Worm (Caenorhabditis elegans) whole organism, late embryonic: ENCODE data around the gene T04F8.8.
A peak's percentile ranks its signal among the peaks of the same experiment; 100 is the strongest.

Experiments
- K02D7.2 ChIP-seq: sonication (generic microtip); optimal IDR thresholded peaks from 2 replicates; lab custom pipeline; 2017; ENCODE audit warnings: mild to moderate bottlenecking, missing genetic modification characterization, missing compliant biosample characterization
- T23F11.4 ChIP-seq: fragments of 200-800 bp; sonication (Bioruptor generic); optimal IDR thresholded peaks from 2 replicates; lab custom pipeline; 2018; ENCODE audit warnings: mild to moderate bottlenecking, missing genetic modification characterization, missing compliant biosample characterization
- Y22D7AL.16 ChIP-seq: sonication (generic microtip); optimal IDR thresholded peaks from 2 replicates; lab custom pipeline; 2016; ENCODE audit warnings: missing genetic modification characterization, missing compliant biosample characterization
- ahr-1 ChIP-seq: sonication (generic microtip); optimal IDR thresholded peaks from 2 replicates; lab custom pipeline; 2016; ENCODE audit warnings: missing genetic modification characterization, missing compliant biosample characterization
- ama-1 ChIP-seq: fragments of 150-350 bp; optimal IDR thresholded peaks from 2 replicates; lab custom pipeline; 2014
- ceh-18 ChIP-seq: sonication (generic microtip); optimal IDR thresholded peaks from 2 replicates; lab custom pipeline; 2016; ENCODE audit warnings: missing genetic modification characterization, missing compliant biosample characterization
- ceh-19 ChIP-seq: fragments of 200-800 bp; sonication (Bioruptor generic); optimal IDR thresholded peaks from 2 replicates; lab custom pipeline; 2018; ENCODE audit warnings: mild to moderate bottlenecking, missing genetic modification characterization, missing compliant biosample characterization
- ceh-2 ChIP-seq: sonication (generic microtip); optimal IDR thresholded peaks from 2 replicates; lab custom pipeline; 2016; ENCODE audit warnings: missing genotype, missing genetic modification characterization, missing compliant biosample characterization
- ceh-22 ChIP-seq: sonication (generic microtip); optimal IDR thresholded peaks from 2 replicates; lab custom pipeline; 2017; ENCODE audit warnings: missing biosample characterization, missing genetic modification characterization
- ceh-30 ChIP-seq: fragments of 150-350 bp; optimal IDR thresholded peaks from 2 replicates; lab custom pipeline; 2014; ENCODE audit warnings: missing biosample characterization, missing genetic modification characterization
- ceh-31 ChIP-seq: sonication (generic microtip); optimal IDR thresholded peaks from 2 replicates; lab custom pipeline; 2016; ENCODE audit warnings: missing genetic modification characterization, missing compliant biosample characterization
- ceh-45 ChIP-seq: fragments of 200-800 bp; sonication (Bioruptor generic); IDR thresholded peaks from 2 replicates; pipeline ENCODE4 v1.3.6; 2022; ENCODE audit warnings: missing genetic modification reagents, missing genetic modification characterization, missing compliant biosample characterization
- ceh-6 ChIP-seq: fragments of 200-800 bp; sonication (Bioruptor generic); optimal IDR thresholded peaks from 2 replicates; lab custom pipeline; 2018; ENCODE audit warnings: mild to moderate bottlenecking, missing genetic modification characterization, missing compliant biosample characterization
- ceh-9 ChIP-seq: sonication (generic microtip); optimal IDR thresholded peaks from 2 replicates; lab custom pipeline; 2016; ENCODE audit warnings: mild to moderate bottlenecking, missing genetic modification characterization, inconsistent platforms, missing compliant biosample characterization
- che-1 ChIP-seq: sonication (generic microtip); optimal IDR thresholded peaks from 2 replicates; lab custom pipeline; 2016; ENCODE audit warnings: mild to moderate bottlenecking, missing genetic modification characterization, missing compliant biosample characterization
- dmd-4 ChIP-seq: sonication (generic microtip); optimal IDR thresholded peaks from 2 replicates; lab custom pipeline; 2016; ENCODE audit warnings: borderline replicate concordance, missing genetic modification characterization, missing compliant biosample characterization
- dve-1 ChIP-seq: sonication (generic microtip); optimal IDR thresholded peaks from 2 replicates; lab custom pipeline; 2017; ENCODE audit warnings: antibody characterized with exemption, mild to moderate bottlenecking, missing genetic modification characterization, missing compliant biosample characterization
- elt-2 ChIP-seq: sonication (generic microtip); optimal IDR thresholded peaks from 2 replicates; lab custom pipeline; 2016; ENCODE audit warnings: missing genetic modification reagents, missing genetic modification characterization, missing compliant biosample characterization
- elt-4 ChIP-seq: sonication (generic microtip); optimal IDR thresholded peaks from 2 replicates; lab custom pipeline; 2016; ENCODE audit warnings: missing genetic modification characterization, missing compliant biosample characterization
- ets-4 ChIP-seq: sonication (generic microtip); optimal IDR thresholded peaks from 2 replicates; lab custom pipeline; 2016; ENCODE audit warnings: missing genetic modification characterization, missing compliant biosample characterization
- eyg-1 ChIP-seq: sonication (generic microtip); optimal IDR thresholded peaks from 2 replicates; lab custom pipeline; 2016; ENCODE audit warnings: missing genotype, missing genetic modification characterization, missing compliant biosample characterization
- fax-1 ChIP-seq: sonication (generic microtip); optimal IDR thresholded peaks from 2 replicates; lab custom pipeline; 2016; ENCODE audit warnings: missing genotype, missing genetic modification characterization, missing compliant biosample characterization
- fkh-10 ChIP-seq: fragments of 150-350 bp; optimal IDR thresholded peaks from 2 replicates; lab custom pipeline; 2014; ENCODE audit warnings: missing biosample characterization, missing genetic modification reagents, missing genetic modification characterization
- gmeb-2 ChIP-seq: sonication (generic microtip); optimal IDR thresholded peaks from 2 replicates; lab custom pipeline; 2016; ENCODE audit warnings: missing genetic modification characterization, inconsistent platforms, missing compliant biosample characterization
- hlh-15 ChIP-seq: sonication (generic microtip); optimal IDR thresholded peaks from 2 replicates; lab custom pipeline; 2016; ENCODE audit warnings: missing genetic modification characterization, missing compliant biosample characterization
- hlh-30 ChIP-seq: sonication (generic microtip); optimal IDR thresholded peaks from 2 replicates; lab custom pipeline; 2017; ENCODE audit warnings: antibody characterized with exemption, missing genetic modification characterization, missing compliant biosample characterization; ENCODE audit not compliant: insufficient read depth
- madf-2 ChIP-seq: sonication (generic microtip); optimal IDR thresholded peaks from 2 replicates; lab custom pipeline; 2017; ENCODE audit warnings: missing genetic modification characterization, missing compliant biosample characterization
- mec-3 ChIP-seq: sonication (generic microtip); optimal IDR thresholded peaks from 2 replicates; lab custom pipeline; 2016; ENCODE audit warnings: borderline replicate concordance, missing genetic modification characterization, missing compliant biosample characterization
- nfya-1 ChIP-seq: sonication (generic microtip); optimal IDR thresholded peaks from 2 replicates; lab custom pipeline; 2017; ENCODE audit warnings: missing genetic modification characterization, mild to moderate bottlenecking, missing compliant biosample characterization, antibody characterized with exemption, moderate library complexity
- nhr-232 ChIP-seq: sonication (generic microtip); optimal IDR thresholded peaks from 2 replicates; lab custom pipeline; 2016; ENCODE audit warnings: missing genetic modification characterization, missing compliant biosample characterization
- odd-2 ChIP-seq: sonication (generic microtip); optimal IDR thresholded peaks from 2 replicates; lab custom pipeline; 2017; ENCODE audit warnings: antibody characterized with exemption, mild to moderate bottlenecking, missing genetic modification characterization, missing compliant biosample characterization
- pag-3 ChIP-seq: sonication (generic microtip); optimal IDR thresholded peaks from 2 replicates; lab custom pipeline; 2016; ENCODE audit warnings: missing compliant biosample characterization, missing genetic modification characterization, borderline replicate concordance
- pat-9 ChIP-seq: fragments of 200-800 bp; sonication (Bioruptor generic); optimal IDR thresholded peaks from 2 replicates; lab custom pipeline; 2018; ENCODE audit warnings: mild to moderate bottlenecking, missing genetic modification characterization, moderate library complexity, missing compliant biosample characterization
- pha-2 ChIP-seq: sonication (generic microtip); optimal IDR thresholded peaks from 2 replicates; lab custom pipeline; 2017; ENCODE audit warnings: mild to moderate bottlenecking, missing genetic modification characterization, missing compliant biosample characterization
- pha-4 ChIP-seq: fragments of 150-350 bp; optimal IDR thresholded peaks from 2 replicates; lab custom pipeline; 2018; ENCODE audit warnings: missing biosample characterization, missing genetic modification reagents, missing genetic modification characterization
- pqm-1 ChIP-seq: sonication (generic microtip); optimal IDR thresholded peaks from 2 replicates; lab custom pipeline; 2016; ENCODE audit warnings: missing genetic modification characterization, missing compliant biosample characterization
- rnt-1 ChIP-seq: sonication (generic microtip); optimal IDR thresholded peaks from 2 replicates; lab custom pipeline; 2016; ENCODE audit warnings: missing genetic modification characterization, missing compliant biosample characterization
- sdc-2 ChIP-seq: sonication (generic microtip); optimal IDR thresholded peaks from 2 replicates; lab custom pipeline; 2016; ENCODE audit warnings: missing genotype, missing genetic modification characterization, missing compliant biosample characterization
- syd-9 ChIP-seq: sonication (generic microtip); optimal IDR thresholded peaks from 2 replicates; lab custom pipeline; 2016; ENCODE audit warnings: mild to moderate bottlenecking, missing genetic modification characterization, moderate library complexity, missing compliant biosample characterization
- tbx-2 ChIP-seq: sonication (generic microtip); optimal IDR thresholded peaks from 2 replicates; lab custom pipeline; 2016; ENCODE audit warnings: missing genetic modification characterization, missing compliant biosample characterization
- tbx-7 ChIP-seq: sonication (generic microtip); optimal IDR thresholded peaks from 2 replicates; lab custom pipeline; 2016; ENCODE audit warnings: missing genotype, missing genetic modification characterization, missing compliant biosample characterization
- ttx-3 ChIP-seq: sonication (generic microtip); optimal IDR thresholded peaks from 2 replicates; lab custom pipeline; 2016; ENCODE audit warnings: missing genetic modification reagents, missing genetic modification characterization, missing compliant biosample characterization
- unc-3 ChIP-seq, 2 experiments: fragments of 200-800 bp in 1 of 2; sonication (Bioruptor generic) in 1 of 2; sonication (generic microtip) in 1 of 2; conservative IDR thresholded peaks in 1 of 2; optimal IDR thresholded peaks in 1 of 2; 2 replicates each; pipeline versions ENCODE4 v1.3.6 to Lab custom; 2016 to 2022; ENCODE audit warnings: missing compliant biosample characterization in 2 of 2, missing genetic modification characterization in 2 of 2, missing genetic modification reagents in 1 of 2
- unc-42 ChIP-seq: sonication (generic microtip); optimal IDR thresholded peaks from 2 replicates; lab custom pipeline; 2016; ENCODE audit warnings: missing genotype, missing genetic modification characterization, missing compliant biosample characterization
- unc-55 ChIP-seq: sonication (generic microtip); optimal IDR thresholded peaks from 2 replicates; lab custom pipeline; 2017; ENCODE audit warnings: missing biosample characterization, missing genetic modification reagents, missing genetic modification characterization
- unc-86 ChIP-seq: sonication (generic microtip); optimal IDR thresholded peaks from 2 replicates; lab custom pipeline; 2016; ENCODE audit warnings: missing genetic modification characterization, missing compliant biosample characterization
- zip-5 ChIP-seq: sonication (generic microtip); optimal IDR thresholded peaks from 2 replicates; lab custom pipeline; 2016; ENCODE audit warnings: missing genetic modification characterization, missing compliant biosample characterization
- ztf-16 ChIP-seq: sonication (generic microtip); optimal IDR thresholded peaks from 2 replicates; lab custom pipeline; 2017; ENCODE audit warnings: missing genetic modification characterization, missing compliant biosample characterization

The T04F8.8 gene

ce11 chrX:11645517-11645916, 1.7 kb upstream of the T04F8.8 start:
- TF ChIP-seq hlh-15 (tag; lab: Kevin White, UChicago), result no peak
- TF ChIP-seq ceh-6, result no peak
- TF ChIP-seq dve-1 (tag; lab: Kevin White, UChicago), result no peak
- TF ChIP-seq dmd-4 (tag; lab: Kevin White, UChicago), result no peak
- TF ChIP-seq pat-9 (tag; lab: Kevin White, UChicago), result no peak
- no peak for TF ChIP-seq mec-3
- peak; percentile 24 for TF ChIP-seq elt-2 (tag; lab: Kevin White, UChicago)
- no peak for TF ChIP-seq ceh-9 (tag; lab: Kevin White, UChicago)

DNA sequence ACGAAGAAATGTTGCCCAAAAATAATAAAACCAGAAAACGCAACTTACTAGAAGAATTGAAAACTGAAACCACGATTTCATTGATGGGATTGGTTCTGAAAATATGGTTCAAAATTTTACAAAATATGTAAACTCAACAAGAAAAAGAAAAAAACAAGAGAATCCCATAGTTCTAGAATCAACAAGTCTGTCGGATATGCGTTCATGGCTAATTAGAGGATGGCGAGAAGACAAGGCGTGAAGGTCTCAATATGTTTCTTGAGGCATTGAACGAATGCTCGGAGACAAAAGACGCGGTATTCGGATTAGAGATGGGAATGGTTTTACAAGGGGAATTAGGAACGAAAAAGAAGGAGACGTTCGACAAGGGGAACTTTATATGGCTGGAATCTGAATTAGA, 3.5 kb downstream of the T04F8.8 start, which contains the start of gene cutl-11:
Gene cutl-11 (minus strand): TSS at position 101 of the 400 bp plus-strand sequence.
- no peak for TF ChIP-seq ceh-18 (tag; lab: Kevin White, UChicago)
- no peak for TF ChIP-seq rnt-1
- TF ChIP-seq ceh-19, result no peak
- no peak for TF ChIP-seq ztf-16
- TF ChIP-seq zip-5 (tag; lab: Kevin White, UChicago), result no peak
- no peak for TF ChIP-seq nhr-232 (tag; lab: Kevin White, UChicago)

DNA sequence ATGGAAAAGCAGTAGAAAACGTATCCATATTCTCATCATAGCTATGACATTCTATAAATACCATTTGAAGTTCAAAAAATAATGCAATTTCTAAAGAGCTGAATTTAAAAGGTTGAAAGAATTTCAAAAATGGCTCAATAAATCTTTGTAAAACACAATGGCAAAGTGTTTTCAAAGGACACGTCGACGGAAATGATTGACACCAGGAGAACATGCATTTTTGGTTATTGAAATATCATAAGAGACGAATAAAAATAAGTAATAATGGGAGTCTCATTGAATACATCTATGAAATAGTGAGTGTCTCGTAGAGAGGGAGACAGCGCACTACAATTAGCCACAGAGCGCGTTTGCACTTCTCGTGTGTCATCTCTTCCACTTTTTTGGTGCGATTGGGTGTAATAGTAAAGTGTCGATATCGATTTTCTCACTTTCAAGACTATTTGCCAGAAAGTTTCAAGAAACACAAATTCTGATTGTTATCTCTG, 9.3 kb downstream of the T04F8.8 start, which contains the start of gene T04F8.2:
Gene T04F8.2 (minus strand): TSS at position 51 of the 488 bp plus-strand sequence.
- TF ChIP-seq elt-2 (tag; lab: Kevin White, UChicago) (no peak), ceh-31 (tag; lab: Kevin White, UChicago) (peak; percentile 57), ahr-1 (tag; lab: Kevin White, UChicago) (no peak), eyg-1 (tag; lab: Kevin White, UChicago) (no peak), nhr-232 (tag; lab: Kevin White, UChicago) (no peak), fkh-10 (GFP tag; lab: Kevin White, UChicago) (no peak), ceh-6 (no peak), ceh-2 (tag; lab: Kevin White, UChicago) (no peak), madf-2 (tag; lab: Kevin White, UChicago) (no peak), K02D7.2 (no peak), pat-9 (tag; lab: Kevin White, UChicago) (no peak), unc-42 (tag; lab: Kevin White, UChicago) (peak; percentile 17), sdc-2 (tag; lab: Kevin White, UChicago) (peak; percentile 32), hlh-30 (peak; percentile 14), pag-3 (tag; lab: Kevin White, UChicago) (no peak), T23F11.4 (GFP tag; lab: Kevin White, UChicago) (no peak), hlh-15 (tag; lab: Kevin White, UChicago) (no peak), ceh-22 (no peak), ceh-30 (tag; lab: Kevin White, UChicago) (no peak), unc-86 (tag; lab: Kevin White, UChicago) (no peak), ttx-3 (no peak), pqm-1 (tag; lab: Kevin White, UChicago) (no peak), Y22D7AL.16 (tag; lab: Kevin White, UChicago) (no peak), tbx-2 (tag; lab: Kevin White, UChicago) (peak; percentile 5), unc-3 (GFP tag; conservative IDR thresholded peaks at IDR 0.05; lab: Robert Waterston, UW) (no peak), unc-3 (tag; optimal IDR thresholded peaks at IDR 0.05; lab: Kevin White, UChicago) (no peak), tbx-7 (tag; lab: Kevin White, UChicago) (no peak), syd-9 (no peak), pha-4 (tag; lab: Kevin White, UChicago) (no peak), che-1 (tag; lab: Kevin White, UChicago) (no peak), ceh-19 (no peak), odd-2 (no peak), ceh-45 (GFP tag; lab: Robert Waterston, UW) (no peak), fax-1 (no peak), gmeb-2 (tag; lab: Kevin White, UChicago) (no peak), ama-1 (lab: Kevin White, UChicago) (no peak), nfya-1 (peak; percentile 53), ets-4 (tag; lab: Kevin White, UChicago) (no peak), elt-4 (tag; lab: Kevin White, UChicago) (no peak), pha-2 (no peak), ceh-9 (tag; lab: Kevin White, UChicago) (no peak), unc-55 (GFP tag; lab: Kevin White, UChicago) (peak; percentile 33), zip-5 (tag; lab: Kevin White, UChicago) (no peak)
